Fruit fly (Drosophila melanogaster): Measurements from ENCODE around the gene Gnpnat.
A peak's percentile ranks its signal among the peaks of the same experiment; 100 is the strongest.

Gnpnat gene

DNA sequence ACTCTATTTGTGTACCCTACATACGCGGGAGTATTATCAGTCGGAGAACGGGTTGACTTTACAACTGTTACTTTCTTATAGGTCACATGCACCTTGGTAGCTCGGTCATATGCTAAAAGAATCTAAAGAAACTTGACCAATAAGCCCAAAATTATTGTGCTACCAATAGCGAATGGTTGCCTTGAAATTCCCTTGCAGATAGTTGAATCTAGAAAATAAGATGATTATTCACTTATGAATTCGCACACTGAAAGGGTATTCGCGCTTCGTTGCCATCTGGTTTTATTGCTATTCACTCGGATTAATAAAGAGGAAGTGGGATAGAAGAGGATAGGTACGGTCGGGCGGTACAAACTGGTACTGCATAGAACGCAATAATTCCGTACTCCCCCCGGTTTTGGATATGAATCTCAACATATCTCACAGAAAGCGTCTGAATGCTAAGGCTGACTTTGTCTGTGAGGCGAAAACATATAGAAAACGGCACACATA lies 35.8 kb downstream of the Gnpnat start (continued):
- TF ChIP-seq ken (GFP tag; IDR thresholded peaks at IDR 0.05) (peak; percentile 61; the same call in 1 of the 3 replicates), p53 (GFP tag; optimal IDR thresholded peaks at IDR 0.05) (peak; percentile 26), ATbp (GFP tag; optimal IDR thresholded peaks at IDR 0.05) (peak; percentile 18), gcm2 (GFP tag; optimal IDR thresholded peaks at IDR 0.05) (peak; percentile 33), jumu (GFP tag; optimal IDR thresholded peaks at IDR 0.05) (peak; percentile 53), vvl (GFP tag; IDR thresholded peaks at IDR 0.05) (peak; percentile 69), Eip74EF (GFP tag; optimal IDR thresholded peaks at IDR 0.05) (peak in 1 of 2 experiments; percentile 56), cad (GFP tag; optimal IDR thresholded peaks at IDR 0.05) (no peak), nmo (GFP tag; optimal IDR thresholded peaks at IDR 0.05) (peak; percentile 83), Rx (GFP tag; IDR thresholded peaks at IDR 0.05) (peak; percentile 31; the same call in 1 of the 2 replicates), seq (GFP tag; IDR thresholded peaks at IDR 0.05) (peak; percentile 49; the same call in 1 of the 2 replicates), Hr39 (optimal IDR thresholded peaks at IDR 0.05) (no peak), HLH3B (GFP tag; IDR thresholded peaks at IDR 0.05) (peak; percentile 56), Vsx1 (GFP tag; optimal IDR thresholded peaks at IDR 0.05) (no peak), dpn (GFP tag; optimal IDR thresholded peaks at IDR 0.05) (peak; percentile 76 to 88), B-H1 (GFP tag; IDR thresholded peaks at IDR 0.05) (peak; percentile 40), ssp (GFP tag; IDR thresholded peaks at IDR 0.05) (peak; percentile 59), nom (GFP tag; optimal IDR thresholded peaks at IDR 0.05) (peak; percentile 19), twi (tag; optimal IDR thresholded peaks at IDR 0.05) (peak; percentile 51), Atf-2 (GFP tag; optimal IDR thresholded peaks at IDR 0.05) (peak; percentile 75), CG7987 (GFP tag; optimal IDR thresholded peaks at IDR 0.05) (peak; percentile 0), Lhr (GFP tag; optimal IDR thresholded peaks at IDR 0.05) (no peak), CG10959 (GFP tag; IDR thresholded peaks at IDR 0.05) (peak; percentile 46), CG12299 (tag; optimal IDR thresholded peaks at IDR 0.05) (peak; percentile 12), dmrt99B (tag; optimal IDR thresholded peaks at IDR 0.05) (peak; percentile 67), CG10565 (GFP tag; optimal IDR thresholded peaks at IDR 0.05) (no peak), Dfd (GFP tag; optimal IDR thresholded peaks at IDR 0.05) (no peak), CG6854 (GFP tag; optimal IDR thresholded peaks at IDR 0.05) (no peak), CG6272 (GFP tag; IDR thresholded peaks at IDR 0.05) (peak; percentile 21; the same call in 1 of the 2 replicates), Hr51 (GFP tag; optimal IDR thresholded peaks at IDR 0.05) (peak; percentile 74 to 82), tap (tag; optimal IDR thresholded peaks at IDR 0.05) (peak; percentile 28), CG11504 (tag; optimal IDR thresholded peaks at IDR 0.05) (peak; percentile 78), CG6254 (GFP tag; optimal IDR thresholded peaks at IDR 0.05) (peak; percentile 21), CG18262 (tag; optimal IDR thresholded peaks at IDR 0.05) (peak; percentile 33), bowl (GFP tag; IDR thresholded peaks at IDR 0.05) (no peak), CG18599 (GFP tag; optimal IDR thresholded peaks at IDR 0.05) (peak; percentile 81), Opbp (GFP tag; IDR thresholded peaks at IDR 0.05; ENCODE audit: partially characterized antibody) (no peak), CG9215 (GFP tag; IDR thresholded peaks at IDR 0.05) (peak; percentile 82), CG17829 (tag; optimal IDR thresholded peaks at IDR 0.05) (peak; percentile 35), schlank (tag; optimal IDR thresholded peaks at IDR 0.05) (peak; percentile 48), yki (optimal IDR thresholded peaks at IDR 0.05) (no peak), Xrp1 (GFP tag; IDR thresholded peaks at IDR 0.05) (peak; percentile 62), oc (tag; optimal IDR thresholded peaks at IDR 0.05) (peak; percentile 38), CG17359 (tag; optimal IDR thresholded peaks at IDR 0.05) (peak; percentile 57), CG15479 (GFP tag; optimal IDR thresholded peaks at IDR 0.05) (no peak), CG32532 (GFP tag; IDR thresholded peaks at IDR 0.05) (peak; percentile 82), H15 (GFP tag; IDR thresholded peaks at IDR 0.05) (peak; percentile 61; the same call in 2 of the 3 replicates), cas (GFP tag; IDR thresholded peaks at IDR 0.05) (peak; percentile 61), row (GFP tag; IDR thresholded peaks at IDR 0.05) (peak; percentile 94), kah (GFP tag; optimal IDR thresholded peaks at IDR 0.05) (no peak), CG17328 (GFP tag; IDR thresholded peaks at IDR 0.05) (peak; percentile 43; the same call in 1 of the 2 replicates)
